Worm (Caenorhabditis elegans) whole organism, mixed stage, embryonic: ENCODE data around the gene ftr-1.

Source experiments
- M03D4.4 ChIP-seq: sonication (generic microtip); optimal IDR thresholded peaks from 2 replicates; lab custom pipeline; 2017; ENCODE audit warnings: mild to moderate bottlenecking, missing genetic modification characterization, missing compliant biosample characterization
- bed-3 ChIP-seq: fragments of 200-800 bp; sonication (Bioruptor generic); optimal IDR thresholded peaks from 3 replicates; lab custom pipeline; 2018; ENCODE audit warnings: mild to moderate bottlenecking, missing genetic modification characterization, moderate library complexity, missing compliant biosample characterization
- blmp-1 ChIP-seq: fragments of 150-350 bp; optimal IDR thresholded peaks from 2 replicates; lab custom pipeline; 2014; ENCODE audit warnings: missing biosample characterization, missing genetic modification characterization
- ceh-39 ChIP-seq: fragments of 150-350 bp; optimal IDR thresholded peaks from 2 replicates; lab custom pipeline; 2014; ENCODE audit warnings: missing biosample characterization, missing genetic modification characterization
- ceh-43 ChIP-seq: fragments of 200-800 bp; sonication (Bioruptor generic); optimal IDR thresholded peaks from 2 replicates; lab custom pipeline; 2018; ENCODE audit warnings: mild to moderate bottlenecking, missing genetic modification characterization, moderate library complexity, missing compliant biosample characterization
- ceh-83 ChIP-seq: fragments of 200-800 bp; sonication (Bioruptor generic); optimal IDR thresholded peaks from 2 replicates; lab custom pipeline; 2018; ENCODE audit warnings: mild to moderate bottlenecking, missing genetic modification characterization, missing compliant biosample characterization
- cnd-1 ChIP-seq: fragments of 200-800 bp; sonication (Bioruptor generic); optimal IDR thresholded peaks from 2 replicates; lab custom pipeline; 2018; ENCODE audit warnings: mild to moderate bottlenecking, missing genetic modification characterization, missing compliant biosample characterization
- drap-1 ChIP-seq: fragments of 200-800 bp; sonication (Bioruptor generic); optimal IDR thresholded peaks from 3 replicates; lab custom pipeline; 2018; ENCODE audit warnings: mild to moderate bottlenecking, missing genetic modification characterization, missing compliant biosample characterization
- elt-1 ChIP-seq: sonication (generic microtip); optimal IDR thresholded peaks from 2 replicates; lab custom pipeline; 2017; ENCODE audit warnings: missing genetic modification characterization, mild to moderate bottlenecking, missing compliant biosample characterization, antibody characterized with exemption, moderate library complexity, borderline replicate concordance; ENCODE audit not compliant: insufficient read depth
- flh-1 ChIP-seq: fragments of 200-800 bp; sonication (Bioruptor generic); optimal IDR thresholded peaks from 2 replicates; lab custom pipeline; 2018; ENCODE audit warnings: mild to moderate bottlenecking, missing genetic modification characterization, moderate library complexity, missing compliant biosample characterization
- ham-2 ChIP-seq: fragments of 200-800 bp; sonication (Bioruptor generic); optimal IDR thresholded peaks from 2 replicates; lab custom pipeline; 2018; ENCODE audit warnings: mild to moderate bottlenecking, missing genetic modification characterization, missing compliant biosample characterization
- hlh-1 ChIP-seq: fragments of 150-350 bp; optimal IDR thresholded peaks from 2 replicates; lab custom pipeline; 2014; ENCODE audit warnings: missing biosample characterization, missing genetic modification reagents, missing genetic modification characterization
- lin-13 ChIP-seq: fragments of 150-350 bp; optimal IDR thresholded peaks from 2 replicates; lab custom pipeline; 2014; ENCODE audit warnings: missing biosample characterization, missing genetic modification characterization
- lin-32 ChIP-seq: fragments of 200-800 bp; sonication (Bioruptor generic); optimal IDR thresholded peaks from 2 replicates; lab custom pipeline; 2018; ENCODE audit warnings: mild to moderate bottlenecking, missing genetic modification characterization, missing compliant biosample characterization
- lsy-2 ChIP-seq: fragments of 150-350 bp; optimal IDR thresholded peaks from 2 replicates; lab custom pipeline; 2014; ENCODE audit warnings: missing biosample characterization, missing genetic modification characterization
- mab-5 ChIP-seq: fragments of 150-350 bp; optimal IDR thresholded peaks from 2 replicates; lab custom pipeline; 2014; ENCODE audit warnings: missing biosample characterization, missing genetic modification characterization
- mep-1 ChIP-seq: fragments of 150-350 bp; optimal IDR thresholded peaks from 2 replicates; lab custom pipeline; 2017; ENCODE audit warnings: missing biosample characterization, missing genetic modification reagents, missing genetic modification characterization, inconsistent platforms
- mls-2 ChIP-seq: sonication (generic microtip); optimal IDR thresholded peaks from 2 replicates; lab custom pipeline; 2016; ENCODE audit warnings: mild to moderate bottlenecking, missing genetic modification characterization, moderate library complexity, missing compliant biosample characterization
- nhr-12 ChIP-seq: fragments of 150-350 bp; optimal IDR thresholded peaks from 2 replicates; lab custom pipeline; 2014; ENCODE audit warnings: missing biosample characterization, missing genetic modification characterization
- nhr-237 ChIP-seq: fragments of 150-350 bp; optimal IDR thresholded peaks from 2 replicates; lab custom pipeline; 2014; ENCODE audit warnings: missing biosample characterization, missing genetic modification characterization
- nhr-28 ChIP-seq: fragments of 150-350 bp; optimal IDR thresholded peaks from 2 replicates; lab custom pipeline; 2014; ENCODE audit warnings: missing biosample characterization, missing genetic modification characterization
- nhr-76 ChIP-seq: sonication (generic microtip); optimal IDR thresholded peaks from 2 replicates; lab custom pipeline; 2017; ENCODE audit warnings: missing biosample characterization, missing genetic modification characterization
- pha-4 ChIP-seq: fragments of 150-350 bp; optimal IDR thresholded peaks from 2 replicates; lab custom pipeline; 2018; ENCODE audit warnings: missing biosample characterization, missing genetic modification reagents, missing genetic modification characterization
- sem-2 ChIP-seq: fragments of 200-800 bp; sonication (Bioruptor generic); optimal IDR thresholded peaks from 2 replicates; lab custom pipeline; 2018; ENCODE audit warnings: mild to moderate bottlenecking, missing genetic modification characterization, missing compliant biosample characterization
- snpc-4 ChIP-seq: fragments of 150-350 bp; optimal IDR thresholded peaks from 2 replicates; lab custom pipeline; 2014; ENCODE audit warnings: missing biosample characterization, missing genetic modification characterization
- sptf-1 ChIP-seq: sonication (generic microtip); optimal IDR thresholded peaks from 2 replicates; lab custom pipeline; 2017; ENCODE audit warnings: mild to moderate bottlenecking, missing genetic modification characterization, moderate library complexity, missing compliant biosample characterization
- tbx-8 ChIP-seq: fragments of 200-800 bp; sonication (Bioruptor generic); optimal IDR thresholded peaks from 2 replicates; lab custom pipeline; 2018; ENCODE audit warnings: mild to moderate bottlenecking, missing genetic modification characterization, moderate library complexity, missing compliant biosample characterization
- unc-120 ChIP-seq: sonication (generic microtip); optimal IDR thresholded peaks from 2 replicates; lab custom pipeline; 2017; ENCODE audit warnings: missing genetic modification characterization, missing compliant biosample characterization; ENCODE audit not compliant: poor library complexity, severe bottlenecking
- unc-39 ChIP-seq: fragments of 150-350 bp; optimal IDR thresholded peaks from 2 replicates; lab custom pipeline; 2014; ENCODE audit warnings: missing biosample characterization, missing genetic modification characterization
- unc-62 ChIP-seq: fragments of 150-350 bp; optimal IDR thresholded peaks from 2 replicates; lab custom pipeline; 2014; ENCODE audit warnings: missing biosample characterization, missing genetic modification reagents, missing genetic modification characterization
- zip-8 ChIP-seq: fragments of 150-350 bp; optimal IDR thresholded peaks from 2 replicates; lab custom pipeline; 2014; ENCODE audit warnings: missing biosample characterization, missing genetic modification characterization
- ztf-11 ChIP-seq: fragments of 150-350 bp; optimal IDR thresholded peaks from 2 replicates; lab custom pipeline; 2014; ENCODE audit warnings: missing biosample characterization, missing genetic modification characterization

The ftr-1 gene

ce11 chrV:20199658-20200057 lies 2.9 kb downstream of the ftr-1 start:
- TF ChIP-seq ceh-83 (GFP tag; lab: Kevin White, UChicago) (no peak), ham-2 (GFP tag; lab: Kevin White, UChicago) (no peak), sem-2 (GFP tag; lab: Kevin White, UChicago) (no peak), snpc-4 (no peak), ceh-43 (GFP tag; lab: Kevin White, UChicago) (no peak), lin-32 (GFP tag; lab: Kevin White, UChicago) (no peak), M03D4.4 (no peak), drap-1 (GFP tag; lab: Kevin White, UChicago) (no peak), nhr-12 (no peak), unc-39 (tag; lab: Kevin White, UChicago) (no peak)

- TF ChIP-seq snpc-4 (no peak), lsy-2 (tag; lab: Kevin White, UChicago) (peak; percentile 6)
These were observed 4.5 kb downstream of the ftr-1 start, which contains the start of gene fbxa-114 for ce11 chrV:20201316-20201715. Gene fbxa-114 (plus strand): TSS chrV:20201616.

DNA sequence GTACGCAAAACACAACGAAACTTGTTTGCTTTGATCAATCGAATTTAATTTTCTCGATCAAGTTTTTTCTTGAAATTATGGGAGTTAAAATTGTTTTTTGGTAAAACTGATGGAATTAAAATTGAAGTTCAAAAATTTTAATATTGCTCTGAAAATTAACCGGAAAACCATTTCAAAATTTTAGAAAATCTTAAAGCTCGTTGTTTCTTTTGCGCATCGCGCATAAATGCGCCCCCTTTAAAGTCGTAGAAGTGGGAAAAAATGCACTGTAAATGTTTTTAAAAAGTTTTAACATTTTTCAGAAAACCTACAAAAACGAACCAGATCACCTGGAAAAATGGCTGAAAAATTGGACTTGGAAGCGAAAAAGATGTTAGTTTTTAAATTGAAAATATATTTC lies 6.3 kb downstream of the ftr-1 start, which contains the start of gene fbxa-113:
TSS of gene fbxa-113 (plus strand) at position 301 of the 400 bp plus-strand sequence.
- TF ChIP-seq hlh-1, result no peak
- no peak for TF ChIP-seq tbx-8 (GFP tag; lab: Kevin White, UChicago)
- no peak for TF ChIP-seq zip-8 (tag; lab: Kevin White, UChicago)
- no peak for TF ChIP-seq nhr-76 (tag; lab: Kevin White, UChicago)
- TF ChIP-seq nhr-28 (tag; lab: Kevin White, UChicago), result no peak
- TF ChIP-seq bed-3 (GFP tag; lab: Kevin White, UChicago), result no peak
- no peak for TF ChIP-seq unc-62 (GFP tag; lab: Kevin White, UChicago)
- no peak for TF ChIP-seq blmp-1 (tag; lab: Kevin White, UChicago)
- TF ChIP-seq flh-1 (GFP tag; lab: Kevin White, UChicago), result no peak
- TF ChIP-seq lsy-2 (tag; lab: Kevin White, UChicago), result no peak
- TF ChIP-seq mab-5 (tag; lab: Kevin White, UChicago), result no peak
- no peak for TF ChIP-seq drap-1 (GFP tag; lab: Kevin White, UChicago)
- TF ChIP-seq lin-13 (tag; lab: Kevin White, UChicago), result no peak
- TF ChIP-seq ham-2 (GFP tag; lab: Kevin White, UChicago), result no peak
- TF ChIP-seq cnd-1, result no peak
- no peak for TF ChIP-seq ceh-83 (GFP tag; lab: Kevin White, UChicago)
- no peak for TF ChIP-seq mls-2 (tag; lab: Kevin White, UChicago)
- TF ChIP-seq sem-2 (GFP tag; lab: Kevin White, UChicago), result no peak

DNA sequence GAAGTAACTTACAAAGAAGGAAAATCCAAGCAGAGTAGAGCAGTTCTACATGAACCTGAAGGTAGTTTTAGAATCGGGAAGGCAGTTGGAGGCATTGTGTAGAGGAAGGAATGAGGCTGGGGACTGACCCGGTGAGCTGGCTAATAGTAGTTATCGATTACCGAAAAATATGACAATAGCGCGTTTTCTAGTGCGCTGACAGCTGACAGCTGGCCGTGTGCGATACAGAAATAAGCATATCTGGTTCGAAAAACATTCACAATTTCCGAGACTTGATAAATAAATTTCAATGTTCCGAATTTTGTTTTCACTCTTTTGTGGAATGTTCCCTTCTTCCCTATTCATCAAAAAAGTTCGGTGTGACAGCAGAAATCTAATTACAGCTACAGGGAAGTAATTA lies 9.3 kb downstream of the ftr-1 start, which contains the start of the genes fbxb-59 and srbc-34:
TSS of gene fbxb-59 (minus strand) at position 101 of the 400 bp plus-strand sequence.
TSS of gene srbc-34 (plus strand) at position 233 of the 400 bp plus-strand sequence.
- TF ChIP-seq ztf-11 (tag; lab: Kevin White, UChicago) (no peak), unc-39 (tag; lab: Kevin White, UChicago) (no peak), flh-1 (GFP tag; lab: Kevin White, UChicago) (no peak), nhr-237 (tag; lab: Kevin White, UChicago) (no peak), pha-4 (tag; lab: Kevin White, UChicago) (no peak), ceh-83 (GFP tag; lab: Kevin White, UChicago) (no peak), ceh-43 (GFP tag; lab: Kevin White, UChicago) (no peak), M03D4.4 (no peak), nhr-76 (tag; lab: Kevin White, UChicago) (no peak), ceh-39 (no peak), bed-3 (GFP tag; lab: Kevin White, UChicago) (no peak), ham-2 (GFP tag; lab: Kevin White, UChicago) (no peak), unc-120 (no peak), mep-1 (no peak), lin-13 (tag; lab: Kevin White, UChicago) (no peak)

DNA sequence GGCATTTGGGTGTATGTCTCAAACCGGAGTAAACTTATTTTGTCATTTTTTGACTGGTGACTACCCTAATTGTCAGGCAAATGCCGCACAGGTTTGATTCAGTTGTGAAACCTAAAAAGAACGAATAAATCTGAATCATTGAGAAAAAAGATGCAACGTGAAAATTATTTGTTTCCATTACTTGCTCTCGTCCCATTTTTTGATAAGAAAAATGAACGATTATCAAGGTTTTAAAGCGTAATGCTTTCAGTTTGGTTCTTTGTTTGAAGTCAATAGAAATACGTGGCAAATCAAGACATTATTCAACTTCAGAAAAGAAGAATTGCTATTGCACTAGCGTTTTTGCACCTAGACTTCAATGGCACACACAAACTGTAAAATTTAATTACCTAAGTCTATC lies 15.8 kb downstream of the ftr-1 start, which contains the start of gene Y113G7B.12:
TSS of gene Y113G7B.12 (minus strand) at position 101 of the 400 bp plus-strand sequence.
- TF ChIP-seq nhr-76 (tag; lab: Kevin White, UChicago), result no peak
- TF ChIP-seq unc-120, result no peak
- no peak for TF ChIP-seq hlh-1
- TF ChIP-seq pha-4 (tag; lab: Kevin White, UChicago), result no peak
- no peak for TF ChIP-seq bed-3 (GFP tag; lab: Kevin White, UChicago)
- no peak for TF ChIP-seq zip-8 (tag; lab: Kevin White, UChicago)
- TF ChIP-seq elt-1 (tag; lab: Kevin White, UChicago), result no peak
- no peak for TF ChIP-seq ceh-43 (GFP tag; lab: Kevin White, UChicago)
- no peak for TF ChIP-seq sptf-1 (tag; lab: Kevin White, UChicago)
- no peak for TF ChIP-seq nhr-12
- TF ChIP-seq blmp-1 (tag; lab: Kevin White, UChicago), result no peak
- no peak for TF ChIP-seq ceh-83 (GFP tag; lab: Kevin White, UChicago)
- TF ChIP-seq ham-2 (GFP tag; lab: Kevin White, UChicago), result no peak
- no peak for TF ChIP-seq mep-1
- TF ChIP-seq lin-13 (tag; lab: Kevin White, UChicago), result no peak
